Worm (Caenorhabditis elegans) whole organism, L1 larva: ENCODE results near the gene F02C12.2.

ENCODE experiments used
- C04F5.9 ChIP-seq: sonication (generic microtip); optimal IDR thresholded peaks from 2 replicates; lab custom pipeline; 2016; ENCODE audit warnings: missing genetic modification characterization, missing compliant biosample characterization
- C16A3.4 ChIP-seq: fragments of 150-350 bp; optimal IDR thresholded peaks from 2 replicates; lab custom pipeline; 2014; ENCODE audit warnings: missing biosample characterization, missing genetic modification characterization
- F16B12.6 ChIP-seq: fragments of 150-350 bp; optimal IDR thresholded peaks from 2 replicates; lab custom pipeline; 2014; ENCODE audit warnings: missing biosample characterization, missing genetic modification characterization
- Y116A8C.19 ChIP-seq: sonication (generic microtip); optimal IDR thresholded peaks from 2 replicates; lab custom pipeline; 2016; ENCODE audit warnings: missing compliant biosample characterization, missing genetic modification characterization, borderline replicate concordance
- alr-1 ChIP-seq: fragments of 200-800 bp; sonication (Bioruptor generic); optimal IDR thresholded peaks from 2 replicates; lab custom pipeline; 2018; ENCODE audit warnings: borderline replicate concordance, mild to moderate bottlenecking, missing genetic modification characterization, missing compliant biosample characterization
- aly-2 ChIP-seq: fragments of 150-350 bp; optimal IDR thresholded peaks from 2 replicates; lab custom pipeline; 2014; ENCODE audit warnings: missing biosample characterization, missing genetic modification characterization
- blmp-1 ChIP-seq: fragments of 150-350 bp; optimal IDR thresholded peaks from 2 replicates; lab custom pipeline; 2014; ENCODE audit warnings: missing biosample characterization, missing genetic modification characterization
- ceh-8 ChIP-seq: fragments of 200-800 bp; sonication (Bioruptor generic); optimal IDR thresholded peaks from 2 replicates; lab custom pipeline; 2018; ENCODE audit warnings: mild to moderate bottlenecking, missing genetic modification characterization, moderate library complexity, missing compliant biosample characterization
- ceh-82 ChIP-seq, 3 experiments: fragments of 150-350 bp in 1 of 3; sonication (generic microtip) in 2 of 3; optimal IDR thresholded peaks; 2 replicates each; lab custom pipeline; 2014 to 2017; ENCODE audit warnings: missing biosample characterization in 3 of 3, missing genetic modification characterization in 3 of 3
- dsc-1 ChIP-seq: sonication (generic microtip); optimal IDR thresholded peaks from 2 replicates; lab custom pipeline; 2016; ENCODE audit warnings: mild to moderate bottlenecking, missing genetic modification characterization, missing compliant biosample characterization
- egl-27 ChIP-seq, 2 experiments: fragments of 150-350 bp in 1 of 2; sonication (generic microtip); optimal IDR thresholded peaks; 3 replicates each; lab custom pipeline; 2017 to 2018; ENCODE audit warnings: missing biosample characterization in 2 of 2, missing genetic modification characterization in 2 of 2, missing genetic modification reagents in 2 of 2
- elt-3 ChIP-seq, 6 experiments: fragments of 150-350 bp in 1 of 6; sonication (generic microtip); optimal IDR thresholded peaks; 2 replicates each; lab custom pipeline; 2017 to 2018; ENCODE audit warnings: missing biosample characterization in 6 of 6, missing genetic modification characterization in 6 of 6, inconsistent platforms in 1 of 6
- fkh-10 ChIP-seq: sonication (generic microtip); optimal IDR thresholded peaks from 2 replicates; lab custom pipeline; 2017; ENCODE audit warnings: missing biosample characterization, missing genetic modification reagents, missing genetic modification characterization
- fkh-4 ChIP-seq: sonication (generic microtip); optimal IDR thresholded peaks from 2 replicates; lab custom pipeline; 2016; ENCODE audit warnings: missing compliant biosample characterization, missing genetic modification characterization, borderline replicate concordance
- fkh-8 ChIP-seq: sonication (generic microtip); optimal IDR thresholded peaks from 2 replicates; lab custom pipeline; 2016; ENCODE audit warnings: mild to moderate bottlenecking, missing genetic modification characterization, missing compliant biosample characterization
- grh-1 ChIP-seq: fragments of 200-800 bp; sonication (Bioruptor generic); IDR thresholded peaks from 2 replicates; pipeline ENCODE4 v1.3.6; 2022; ENCODE audit warnings: missing genetic modification reagents, missing genetic modification characterization, missing compliant biosample characterization
- lin-13 ChIP-seq: fragments of 150-350 bp; optimal IDR thresholded peaks from 2 replicates; lab custom pipeline; 2014; ENCODE audit warnings: missing biosample characterization, missing genetic modification reagents, missing genetic modification characterization
- lin-14 ChIP-seq: fragments of 200-800 bp; sonication (Bioruptor generic); optimal IDR thresholded peaks from 2 replicates; lab custom pipeline; 2018; ENCODE audit warnings: mild to moderate bottlenecking, missing genetic modification characterization, moderate library complexity, missing compliant biosample characterization
- lin-15B ChIP-seq: fragments of 150-350 bp; sonication (generic microtip); optimal IDR thresholded peaks from 3 replicates; lab custom pipeline; 2014; ENCODE audit warnings: missing biosample characterization, missing genetic modification characterization
- lin-35 ChIP-seq, 2 experiments: fragments of 150-350 bp; optimal IDR thresholded peaks; 2 replicates each; lab custom pipeline; 2014; ENCODE audit warnings: missing biosample characterization in 2 of 2, missing genetic modification characterization in 2 of 2, missing genetic modification reagents in 2 of 2
- lin-39 ChIP-seq: fragments of 150-350 bp; optimal IDR thresholded peaks from 2 replicates; lab custom pipeline; 2014; ENCODE audit warnings: missing biosample characterization, missing genetic modification reagents, missing genetic modification characterization
- lir-3 ChIP-seq: sonication (generic microtip); optimal IDR thresholded peaks from 2 replicates; lab custom pipeline; 2016; ENCODE audit warnings: mild to moderate bottlenecking, missing genetic modification characterization, moderate library complexity, missing compliant biosample characterization; ENCODE audit not compliant: poor library complexity
- lsy-2 ChIP-seq, 2 experiments: fragments of 150-350 bp; optimal IDR thresholded peaks; 2 replicates each; lab custom pipeline; 2014; ENCODE audit warnings: missing biosample characterization in 2 of 2, missing genetic modification characterization in 2 of 2
- mdl-1 ChIP-seq, 2 experiments: fragments of 150-350 bp; optimal IDR thresholded peaks; 2 replicates each; lab custom pipeline; 2014 to 2017; ENCODE audit warnings: missing biosample characterization in 2 of 2, missing genetic modification characterization in 2 of 2, inconsistent platforms in 1 of 2
- nhr-11 ChIP-seq: fragments of 150-350 bp; optimal IDR thresholded peaks from 2 replicates; lab custom pipeline; 2014; ENCODE audit warnings: missing biosample characterization, missing genetic modification characterization
- nhr-19 ChIP-seq: fragments of 200-800 bp; sonication (Bioruptor generic); conservative IDR thresholded peaks from 2 replicates; pipeline ENCODE4 v1.3.6; 2022; ENCODE audit warnings: missing genetic modification characterization, missing compliant biosample characterization
- nhr-20 ChIP-seq: sonication (generic microtip); optimal IDR thresholded peaks from 2 replicates; lab custom pipeline; 2016; ENCODE audit warnings: mild to moderate bottlenecking, missing genetic modification characterization, missing compliant biosample characterization
- nhr-237 ChIP-seq: fragments of 150-350 bp; optimal IDR thresholded peaks from 2 replicates; lab custom pipeline; 2014; ENCODE audit warnings: missing biosample characterization, missing genetic modification characterization
- nhr-71 ChIP-seq: sonication (generic microtip); optimal IDR thresholded peaks from 2 replicates; lab custom pipeline; 2016; ENCODE audit warnings: mild to moderate bottlenecking, missing genetic modification characterization, moderate library complexity, missing compliant biosample characterization
- nhr-76 ChIP-seq: sonication (generic microtip); optimal IDR thresholded peaks from 2 replicates; lab custom pipeline; 2017; ENCODE audit warnings: missing biosample characterization, missing genetic modification characterization
- nhr-85 ChIP-seq: sonication (generic microtip); peaks from one replicate; lab custom pipeline; 2016; ENCODE audit warnings: missing genetic modification characterization, inconsistent platforms, missing compliant biosample characterization
- nhr-90 ChIP-seq: sonication (generic microtip); optimal IDR thresholded peaks from 2 replicates; lab custom pipeline; 2016; ENCODE audit warnings: mild to moderate bottlenecking, missing genetic modification characterization, missing compliant biosample characterization; ENCODE audit not compliant: poor library complexity
- pag-3 ChIP-seq: sonication (generic microtip); optimal IDR thresholded peaks from 2 replicates; lab custom pipeline; 2017; ENCODE audit warnings: missing genetic modification characterization, mild to moderate bottlenecking, missing compliant biosample characterization, antibody characterized with exemption, borderline replicate concordance; ENCODE audit not compliant: insufficient read depth
- pax-3 ChIP-seq: fragments of 200-800 bp; sonication (Bioruptor generic); optimal IDR thresholded peaks from 2 replicates; lab custom pipeline; 2018; ENCODE audit warnings: mild to moderate bottlenecking, missing genetic modification characterization, moderate library complexity, missing compliant biosample characterization
- rnt-1 ChIP-seq: sonication (generic microtip); optimal IDR thresholded peaks from 2 replicates; lab custom pipeline; 2016; ENCODE audit warnings: mild to moderate bottlenecking, missing genetic modification characterization, moderate library complexity, missing compliant biosample characterization
- skn-1 ChIP-seq: fragments of 150-350 bp; optimal IDR thresholded peaks from 2 replicates; lab custom pipeline; 2014; ENCODE audit warnings: missing biosample characterization, missing genetic modification characterization
- snpc-4 ChIP-seq: fragments of 150-350 bp; optimal IDR thresholded peaks from 2 replicates; lab custom pipeline; 2014; ENCODE audit warnings: missing biosample characterization, missing genetic modification characterization
- snu-23 ChIP-seq: sonication (generic microtip); optimal IDR thresholded peaks from 2 replicates; lab custom pipeline; 2016; ENCODE audit warnings: missing genetic modification characterization, missing compliant biosample characterization
- sox-4 ChIP-seq: sonication (generic microtip); optimal IDR thresholded peaks from 2 replicates; lab custom pipeline; 2016; ENCODE audit warnings: missing genetic modification characterization, missing compliant biosample characterization
- sptf-1 ChIP-seq: fragments of 150-350 bp; optimal IDR thresholded peaks from 2 replicates; lab custom pipeline; 2014; ENCODE audit warnings: missing biosample characterization, missing genetic modification characterization
- sup-37 ChIP-seq: fragments of 200-800 bp; sonication (Bioruptor generic); optimal IDR thresholded peaks from 2 replicates; lab custom pipeline; 2018; ENCODE audit warnings: mild to moderate bottlenecking, missing genetic modification characterization, missing compliant biosample characterization
- tbx-2 ChIP-seq: sonication (generic microtip); optimal IDR thresholded peaks from 2 replicates; lab custom pipeline; 2016; ENCODE audit warnings: missing genetic modification characterization, missing compliant biosample characterization
- tlp-1 ChIP-seq: fragments of 150-350 bp; optimal IDR thresholded peaks from 2 replicates; lab custom pipeline; 2014; ENCODE audit warnings: missing biosample characterization, missing genetic modification characterization
- unc-130 ChIP-seq: fragments of 150-350 bp; optimal IDR thresholded peaks from 2 replicates; lab custom pipeline; 2017; ENCODE audit warnings: missing biosample characterization, missing genetic modification characterization, inconsistent platforms
- unc-30 ChIP-seq: sonication (generic microtip); optimal IDR thresholded peaks from 2 replicates; lab custom pipeline; 2017; ENCODE audit warnings: missing biosample characterization, missing genetic modification characterization
- unc-86 ChIP-seq: sonication (generic microtip); optimal IDR thresholded peaks from 2 replicates; lab custom pipeline; 2016; ENCODE audit warnings: missing genetic modification characterization, missing compliant biosample characterization
- vab-15 ChIP-seq: sonication (generic microtip); optimal IDR thresholded peaks from 2 replicates; lab custom pipeline; 2017; ENCODE audit warnings: missing genotype, mild to moderate bottlenecking, missing genetic modification characterization, missing compliant biosample characterization
- zag-1 ChIP-seq: fragments of 150-350 bp; optimal IDR thresholded peaks from 2 replicates; lab custom pipeline; 2014; ENCODE audit warnings: missing biosample characterization, missing genetic modification characterization
- ztf-11 ChIP-seq, 2 experiments: sonication (generic microtip); optimal IDR thresholded peaks; 2 replicates each; lab custom pipeline; 2016 to 2017; ENCODE audit warnings: missing genetic modification characterization in 2 of 2, missing biosample characterization in 1 of 2, missing compliant biosample characterization in 1 of 2

Gene F02C12.2

DNA sequence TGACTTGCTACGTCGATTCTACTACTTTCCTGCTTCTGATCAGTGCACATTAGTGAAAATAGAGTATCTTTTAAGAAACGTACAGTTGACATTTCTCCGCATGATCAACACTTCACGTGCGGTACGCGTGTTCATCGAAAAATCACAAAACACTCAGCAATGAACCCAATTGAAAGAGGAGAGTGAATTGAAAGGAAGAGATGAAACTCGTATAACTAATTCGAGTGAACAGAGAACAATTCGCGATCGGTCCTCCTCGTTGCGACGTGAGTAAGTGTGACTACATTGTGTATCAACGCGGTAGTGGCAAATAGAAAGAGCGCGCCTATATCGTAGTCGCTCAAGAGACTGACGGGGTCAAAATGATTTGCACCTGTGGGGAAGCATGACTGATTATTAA lies 45.6 kb downstream of the F02C12.2 start (continued):
- peak; percentile 98 for TF ChIP-seq nhr-19 (GFP tag; lab: Robert Waterston, UW)
- no peak for TF ChIP-seq sox-4 (tag; lab: Kevin White, UChicago)
- peak in 5 of 6 experiments; percentile 33 to 92 (median 83) for TF ChIP-seq elt-3 (tag; optimal IDR thresholded peaks at IDR 0.05; lab: Kevin White, UChicago)
- peak; percentile 46 for TF ChIP-seq rnt-1 (tag; lab: Kevin White, UChicago)
- TF ChIP-seq zag-1 (tag; lab: Kevin White, UChicago): no peak
- TF ChIP-seq pag-3 (tag; lab: Kevin White, UChicago): no peak
- TF ChIP-seq C04F5.9 (tag; lab: Kevin White, UChicago): no peak
- TF ChIP-seq dsc-1: no peak
- TF ChIP-seq grh-1 (GFP tag; lab: Robert Waterston, UW): peak; percentile 77
- TF ChIP-seq unc-130 (tag; lab: Kevin White, UChicago): no peak
- TF ChIP-seq blmp-1 (tag; lab: Kevin White, UChicago): peak; percentile 94
- TF ChIP-seq skn-1 (tag; lab: Kevin White, UChicago): no peak
- TF ChIP-seq sptf-1 (tag; lab: Kevin White, UChicago): no peak
- TF ChIP-seq nhr-11 (tag; lab: Kevin White, UChicago): peak; percentile 32
- TF ChIP-seq fkh-8 (tag; lab: Kevin White, UChicago): no peak
- TF ChIP-seq alr-1 (tag; lab: Kevin White, UChicago): no peak
- TF ChIP-seq tbx-2 (tag; lab: Kevin White, UChicago): peak; percentile 81
- peak; percentile 41 for TF ChIP-seq nhr-76 (tag; lab: Kevin White, UChicago)
- TF ChIP-seq nhr-71: peak; percentile 92
- TF ChIP-seq lin-39: no peak
- TF ChIP-seq snpc-4 (tag; lab: Kevin White, UChicago): no peak
- TF ChIP-seq Y116A8C.19: no peak
- TF ChIP-seq aly-2: no peak
- peak; percentile 36 to 79 for TF ChIP-seq lsy-2 (tag; optimal IDR thresholded peaks at IDR 0.05; lab: Kevin White, UChicago)
- TF ChIP-seq C16A3.4 (tag; lab: Kevin White, UChicago): peak; percentile 75
- TF ChIP-seq fkh-4 (tag; lab: Kevin White, UChicago): no peak
- TF ChIP-seq sup-37 (GFP tag; lab: Kevin White, UChicago): peak; percentile 48
- TF ChIP-seq lin-15B: no peak
- no peak for TF ChIP-seq ceh-8
- TF ChIP-seq nhr-237 (tag; lab: Kevin White, UChicago): peak; percentile 15
- TF ChIP-seq ztf-11 (tag; optimal IDR thresholded peaks at IDR 0.05; lab: Kevin White, UChicago): no peak
- peak; percentile 17 for TF ChIP-seq lir-3 (tag; lab: Kevin White, UChicago)
- TF ChIP-seq unc-30: no peak
- TF ChIP-seq egl-27 (tag; optimal IDR thresholded peaks at IDR 0.05; lab: Kevin White, UChicago): peak; percentile 55 to 77
- no peak for TF ChIP-seq fkh-10 (GFP tag; lab: Kevin White, UChicago)
- peak in 1 of 2 experiments; percentile 88 for TF ChIP-seq mdl-1 (tag; optimal IDR thresholded peaks at IDR 0.05; lab: Kevin White, UChicago)

DNA sequence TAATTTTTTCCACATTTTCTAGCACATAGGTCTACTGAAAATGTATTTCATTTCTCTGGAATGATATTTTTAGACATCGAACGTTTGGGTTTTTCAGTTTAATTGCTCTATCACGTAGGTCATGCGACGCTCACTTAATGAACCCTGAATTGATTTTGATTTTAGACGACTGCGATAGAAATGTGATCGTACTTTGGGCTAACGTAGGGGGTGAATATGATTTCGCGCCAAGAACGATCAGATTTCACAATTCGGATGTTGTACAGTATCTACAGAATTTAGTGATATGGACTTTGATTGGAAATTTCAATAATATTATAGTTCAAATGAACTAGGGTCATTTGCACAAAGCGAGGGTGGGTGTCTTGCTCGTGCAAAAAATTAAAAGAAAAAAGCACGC lies 47.0 kb downstream of the F02C12.2 start:
- TF ChIP-seq mdl-1 (tag; optimal IDR thresholded peaks at IDR 0.05; lab: Kevin White, UChicago) (peak in 1 of 2 experiments; percentile 24), lin-14 (peak; percentile 24), pax-3 (tag; lab: Kevin White, UChicago) (no peak), tlp-1 (tag; lab: Kevin White, UChicago) (no peak), blmp-1 (tag; lab: Kevin White, UChicago) (peak; percentile 0), ztf-11 (tag; optimal IDR thresholded peaks at IDR 0.05; lab: Kevin White, UChicago) (no peak), tbx-2 (tag; lab: Kevin White, UChicago) (peak; percentile 23), unc-86 (tag; lab: Kevin White, UChicago) (no peak), snu-23 (GFP tag; lab: Kevin White, UChicago) (peak; percentile 27), vab-15 (tag; lab: Kevin White, UChicago) (no peak), elt-3 (tag; optimal IDR thresholded peaks at IDR 0.05; lab: Kevin White, UChicago) (peak in 1 of 6 experiments; percentile 52), nhr-20 (tag; lab: Kevin White, UChicago) (peak; percentile 70), ceh-82 (tag; optimal IDR thresholded peaks at IDR 0.05; lab: Kevin White, UChicago) (no peak), F16B12.6 (tag; lab: Kevin White, UChicago) (no peak), alr-1 (tag; lab: Kevin White, UChicago) (no peak), nhr-90 (peak; percentile 16), nhr-71 (peak; percentile 41), nhr-19 (GFP tag; lab: Robert Waterston, UW) (peak; percentile 82), lin-13 (GFP tag; lab: Kevin White, UChicago) (no peak), nhr-85 (peak; percentile 71), Y116A8C.19 (no peak), lin-35 (GFP tag; optimal IDR thresholded peaks at IDR 0.05; lab: Kevin White, UChicago) (peak in 1 of 2 experiments; percentile 45)
